Fruit fly (Drosophila melanogaster): ENCODE data around the gene CG9915.
A peak's percentile ranks its signal among the peaks of the same experiment; 100 is the strongest.

Gene CG9915

dm6 chrX:16297618-16298017, 15.3 kb downstream of the CG9915 start, which contains the start of gene ERp44:
ERp44 (minus strand) TSS chrX:16297718.
- TF ChIP-seq dsf (GFP tag; optimal IDR thresholded peaks at IDR 0.05; ENCODE audit: borderline replicate concordance) (no peak), Jra (GFP tag; optimal IDR thresholded peaks at IDR 0.05) (no peak), Dfd (GFP tag; optimal IDR thresholded peaks at IDR 0.05) (no peak), Abd-B (GFP tag; optimal IDR thresholded peaks at IDR 0.05) (no peak), rgr (GFP tag; optimal IDR thresholded peaks at IDR 0.05) (no peak), woc (GFP tag; optimal IDR thresholded peaks at IDR 0.05) (no peak), N (GFP tag; optimal IDR thresholded peaks at IDR 0.05) (no peak), sv (GFP tag; optimal IDR thresholded peaks at IDR 0.05) (no peak), CG9705 (GFP tag; optimal IDR thresholded peaks at IDR 0.05) (no peak)

- TF ChIP-seq Myc (optimal IDR thresholded peaks at IDR 0.05) = peak; percentile 25
- TF ChIP-seq dl (GFP tag; optimal IDR thresholded peaks at IDR 0.05; ENCODE audit: insufficient read depth in 1 of 2, partially characterized antibody in 2 of 2) = no peak
- TF ChIP-seq sage (GFP tag; optimal IDR thresholded peaks at IDR 0.05) = no peak
- peak; percentile 36 for TF ChIP-seq GATAd (GFP tag; optimal IDR thresholded peaks at IDR 0.05)
- no peak for TF ChIP-seq tai (GFP tag; optimal IDR thresholded peaks at IDR 0.05)
- peak; percentile 79 for TF ChIP-seq Hnf4 (GFP tag; optimal IDR thresholded peaks at IDR 0.05)
- TF ChIP-seq dsf (GFP tag; optimal IDR thresholded peaks at IDR 0.05; ENCODE audit: borderline replicate concordance) = peak; percentile 27
- TF ChIP-seq Dif (GFP tag; optimal IDR thresholded peaks at IDR 0.05; ENCODE audit: partially characterized antibody) = no peak
- no peak for TF ChIP-seq Dfd (GFP tag; optimal IDR thresholded peaks at IDR 0.05)
- TF ChIP-seq Hr78 (GFP tag; optimal IDR thresholded peaks at IDR 0.05) = no peak
- TF ChIP-seq CrebA (GFP tag; optimal IDR thresholded peaks at IDR 0.05; ENCODE audit: borderline replicate concordance) = no peak
- peak; percentile 33 for TF ChIP-seq psq (GFP tag; optimal IDR thresholded peaks at IDR 0.05)
- TF ChIP-seq foxo (GFP tag; optimal IDR thresholded peaks at IDR 0.05) = peak in 1 of 2 experiments; percentile 76
- TF ChIP-seq rgr (GFP tag; optimal IDR thresholded peaks at IDR 0.05) = peak; percentile 57
- no peak for TF ChIP-seq brk (GFP tag; optimal IDR thresholded peaks at IDR 0.05)
- peak; percentile 17 for TF ChIP-seq jim (GFP tag; optimal IDR thresholded peaks at IDR 0.05)
- TF ChIP-seq HLH106 (tag; optimal IDR thresholded peaks at IDR 0.05) = peak; percentile 45
- TF ChIP-seq OdsH (GFP tag; optimal IDR thresholded peaks at IDR 0.05) = peak; percentile 4
- no peak for TF ChIP-seq Rel (GFP tag; optimal IDR thresholded peaks at IDR 0.05)
- peak; percentile 42 for TF ChIP-seq Rel (tag; optimal IDR thresholded peaks at IDR 0.05)
- peak; percentile 29 for TF ChIP-seq ey (GFP tag; optimal IDR thresholded peaks at IDR 0.05)
- peak; percentile 41 for TF ChIP-seq br (GFP tag; optimal IDR thresholded peaks at IDR 0.05)
- no peak for TF ChIP-seq Mio (GFP tag; optimal IDR thresholded peaks at IDR 0.05)
- TF ChIP-seq fru (GFP tag; optimal IDR thresholded peaks at IDR 0.05) = no peak
- TF ChIP-seq dmrt93B (GFP tag; optimal IDR thresholded peaks at IDR 0.05) = no peak
- no peak for TF ChIP-seq Vsx2 (GFP tag; optimal IDR thresholded peaks at IDR 0.05; ENCODE audit: partially characterized antibody)
- peak; percentile 0 for TF ChIP-seq CG32264 (GFP tag; optimal IDR thresholded peaks at IDR 0.05)
- TF ChIP-seq h (GFP tag; optimal IDR thresholded peaks at IDR 0.05) = peak; percentile 66
- TF ChIP-seq Hr83 (GFP tag; optimal IDR thresholded peaks at IDR 0.05; ENCODE audit: poor library complexity, severe bottlenecking) = peak; percentile 93
- peak; percentile 79 for TF ChIP-seq Jra (GFP tag; optimal IDR thresholded peaks at IDR 0.05)
- peak; percentile 41 for TF ChIP-seq Sp1 (GFP tag; optimal IDR thresholded peaks at IDR 0.05)
- no peak for TF ChIP-seq sv (GFP tag; optimal IDR thresholded peaks at IDR 0.05)
- peak; percentile 36 for TF ChIP-seq CG9705 (GFP tag; optimal IDR thresholded peaks at IDR 0.05)
- no peak for TF ChIP-seq Abd-B (GFP tag; optimal IDR thresholded peaks at IDR 0.05)
- no peak for TF ChIP-seq woc (GFP tag; optimal IDR thresholded peaks at IDR 0.05)
- no peak for TF ChIP-seq N (GFP tag; optimal IDR thresholded peaks at IDR 0.05)
- TF ChIP-seq lola (GFP tag; optimal IDR thresholded peaks at IDR 0.05) = peak; percentile 44
- TF ChIP-seq pan (optimal IDR thresholded peaks at IDR 0.05) = no peak
- TF ChIP-seq usp (GFP tag; optimal IDR thresholded peaks at IDR 0.05) = no peak
Measured at dm6 chrX:16296423-16297292, 16.3 kb downstream of the CG9915 start, which contains the start of gene CG3632. CG3632 (plus strand) TSS chrX:16296671.
